Worm (Caenorhabditis elegans) whole organism, L2 larva: ENCODE results near the gene grwd-1.

ENCODE experiments used
- Y55F3AM.14 ChIP-seq: fragments of 200-800 bp; sonication (Bioruptor generic); optimal IDR thresholded peaks from 2 replicates; lab custom pipeline; 2018; ENCODE audit warnings: mild to moderate bottlenecking, missing genetic modification characterization, missing compliant biosample characterization
- ama-1 ChIP-seq: fragments of 150-350 bp; optimal IDR thresholded peaks from 2 replicates; lab custom pipeline; 2018; ENCODE audit warnings: inconsistent platforms
- blmp-1 ChIP-seq: sonication (generic microtip); optimal IDR thresholded peaks from 2 replicates; lab custom pipeline; 2017; ENCODE audit warnings: missing genetic modification characterization, mild to moderate bottlenecking, missing compliant biosample characterization, antibody characterized with exemption, moderate library complexity; ENCODE audit not compliant: insufficient read depth
- elt-1 ChIP-seq: fragments of 150-350 bp; optimal IDR thresholded peaks from 2 replicates; lab custom pipeline; 2014; ENCODE audit warnings: missing biosample characterization, missing genetic modification characterization
- mdl-1 ChIP-seq, 2 experiments: fragments of 150-350 bp in 1 of 2; sonication (generic microtip) in 1 of 2; optimal IDR thresholded peaks; 2 replicates each; lab custom pipeline; 2017; ENCODE audit warnings: missing biosample characterization in 2 of 2, missing genetic modification characterization in 2 of 2
- nhr-10 ChIP-seq: sonication (generic microtip); optimal IDR thresholded peaks from 2 replicates; lab custom pipeline; 2017; ENCODE audit warnings: missing biosample characterization, missing genetic modification characterization
- nhr-6 ChIP-seq: fragments of 150-350 bp; optimal IDR thresholded peaks from 2 replicates; lab custom pipeline; 2014; ENCODE audit warnings: missing biosample characterization, missing genetic modification characterization
- sem-4 ChIP-seq: fragments of 150-350 bp; optimal IDR thresholded peaks from 2 replicates; lab custom pipeline; 2014; ENCODE audit warnings: missing biosample characterization, missing genetic modification reagents, missing genetic modification characterization
- ztf-11 ChIP-seq: sonication (generic microtip); optimal IDR thresholded peaks from 2 replicates; lab custom pipeline; 2017; ENCODE audit warnings: missing biosample characterization, missing genetic modification characterization

DNA sequence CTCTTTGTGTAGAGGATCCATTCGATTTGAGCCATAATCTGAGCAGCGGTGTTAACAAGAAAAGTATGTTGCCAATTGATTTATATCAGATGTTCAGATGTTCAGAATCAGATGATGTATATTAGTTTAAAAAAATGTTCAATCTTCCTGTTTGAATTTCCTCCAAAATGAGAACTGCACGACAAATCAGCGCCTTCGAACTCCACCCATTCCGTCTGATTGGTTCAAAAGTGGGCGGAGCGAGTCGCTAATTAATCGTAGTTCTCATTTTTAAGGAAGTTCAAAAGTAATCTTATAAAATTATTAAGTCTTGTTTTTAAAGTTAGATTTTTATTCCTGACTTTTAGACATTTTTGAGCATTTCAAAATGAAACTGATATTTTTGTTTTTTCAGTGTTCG lies 25.9 kb downstream of the grwd-1 start:
- TF ChIP-seq ama-1 (lab: Kevin White, UChicago) (no peak), sem-4 (no peak), nhr-6 (tag; lab: Kevin White, UChicago) (no peak), ztf-11 (tag; lab: Kevin White, UChicago) (no peak), blmp-1 (tag; lab: Kevin White, UChicago) (no peak), nhr-10 (tag; lab: Kevin White, UChicago) (no peak), elt-1 (no peak), Y55F3AM.14 (GFP tag; lab: Kevin White, UChicago) (no peak), mdl-1 (tag; optimal IDR thresholded peaks at IDR 0.05; lab: Kevin White, UChicago) (no peak)
